Fruit fly (Drosophila melanogaster): ENCODE data around the gene CG2021.

- TF ChIP-seq CG1621 (tag; optimal IDR thresholded peaks at IDR 0.05) (no peak), Eip93F (GFP tag; optimal IDR thresholded peaks at IDR 0.05) (no peak), fd59A (GFP tag; optimal IDR thresholded peaks at IDR 0.05) (no peak), Lpt (GFP tag; optimal IDR thresholded peaks at IDR 0.05) (no peak), CG8119 (GFP tag; IDR thresholded peaks at IDR 0.05) (no peak), vri (GFP tag; optimal IDR thresholded peaks at IDR 0.05) (no peak), CG9139 (GFP tag; optimal IDR thresholded peaks at IDR 0.05) (no peak), fkh (GFP tag; optimal IDR thresholded peaks at IDR 0.05) (no peak), Smox (GFP tag; optimal IDR thresholded peaks at IDR 0.05) (no peak), ss (GFP tag; optimal IDR thresholded peaks at IDR 0.05) (no peak)
Measured at dm6 chr3L:1727431-1727830, 49.8 kb downstream of the CG2021 start.

All from whole organism, prepupa.